Fruit fly (Drosophila melanogaster) ovary, adult (tissue): Measurements from ENCODE around the gene CG33287.

Source experiments
- CG17801 ChIP-seq: fragments of 200-800 bp; optimal IDR thresholded peaks from 2 replicates; lab custom pipeline; 2019; ENCODE audit warnings: missing biosample characterization, mild to moderate bottlenecking, missing genetic modification characterization, moderate library complexity; ENCODE audit not compliant: partially characterized antibody

CG33287 gene

DNA sequence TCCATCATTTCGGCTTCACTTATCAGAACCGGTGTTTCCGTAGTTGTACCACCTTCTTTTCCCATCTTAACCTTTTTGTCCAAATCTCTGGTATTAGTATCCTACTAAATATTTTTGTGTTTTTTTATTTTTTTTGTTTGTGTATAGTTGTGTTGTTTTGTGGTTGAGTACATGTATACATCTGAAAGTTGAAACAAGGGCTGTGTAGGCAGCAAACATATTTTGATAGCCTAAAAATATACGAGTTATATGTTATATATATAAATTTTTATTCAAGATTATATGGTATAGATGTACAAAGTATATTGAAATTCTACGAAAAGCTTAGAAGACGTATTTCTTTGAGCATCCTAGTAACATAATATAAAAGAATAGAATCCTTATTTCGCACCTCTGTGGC, at the start of gene CG33287:
Gene CG33287, minus strand, starts transcription at position 101 of the 400 bp plus-strand sequence.
- TF ChIP-seq CG17801 (GFP tag; lab: Kevin White, UChicago), result no peak

DNA sequence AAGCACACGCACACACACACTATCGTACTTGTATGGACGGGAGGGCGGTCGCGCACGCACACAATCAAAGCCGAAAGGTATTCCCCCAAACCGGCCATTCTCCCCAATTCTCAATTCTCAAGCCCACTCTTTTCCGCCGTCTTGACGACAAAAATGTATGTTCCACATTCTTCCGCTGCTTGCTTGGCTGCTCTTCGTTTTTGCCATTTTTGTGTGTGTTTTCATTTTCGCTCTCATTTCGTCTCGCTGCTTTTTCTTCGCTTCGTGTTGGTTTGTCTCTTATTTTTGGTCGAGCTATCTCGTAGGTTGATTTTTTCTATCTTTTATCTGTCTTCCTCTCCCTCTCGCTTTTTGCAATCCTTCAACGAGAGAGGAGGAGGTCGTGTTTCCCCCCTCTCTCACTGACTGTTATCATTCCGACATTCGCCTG, 44.1 kb upstream of the CG33287 start:
- TF ChIP-seq CG17801 (GFP tag; lab: Kevin White, UChicago), result no peak

DNA sequence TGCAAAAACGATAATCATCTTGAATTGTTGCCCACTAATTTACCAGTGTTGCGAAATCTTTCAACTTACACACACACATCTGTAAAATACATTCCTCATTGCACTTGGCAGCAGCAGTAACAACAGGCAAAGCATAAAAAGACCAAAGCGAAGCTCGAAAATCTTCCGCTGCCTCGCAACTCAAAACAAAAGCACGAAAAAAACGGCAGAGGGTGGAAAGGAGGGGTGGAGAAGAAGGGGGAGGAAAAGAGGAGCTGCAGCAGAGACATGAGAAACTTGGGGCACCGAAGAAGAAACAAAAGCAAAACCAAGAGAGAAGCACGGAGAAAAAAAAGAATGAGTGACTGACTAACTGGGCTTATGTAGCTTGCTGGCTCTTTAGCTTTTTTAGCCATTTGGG, 43.0 kb upstream of the CG33287 start:
- TF ChIP-seq CG17801 (GFP tag; lab: Kevin White, UChicago), result no peak

DNA sequence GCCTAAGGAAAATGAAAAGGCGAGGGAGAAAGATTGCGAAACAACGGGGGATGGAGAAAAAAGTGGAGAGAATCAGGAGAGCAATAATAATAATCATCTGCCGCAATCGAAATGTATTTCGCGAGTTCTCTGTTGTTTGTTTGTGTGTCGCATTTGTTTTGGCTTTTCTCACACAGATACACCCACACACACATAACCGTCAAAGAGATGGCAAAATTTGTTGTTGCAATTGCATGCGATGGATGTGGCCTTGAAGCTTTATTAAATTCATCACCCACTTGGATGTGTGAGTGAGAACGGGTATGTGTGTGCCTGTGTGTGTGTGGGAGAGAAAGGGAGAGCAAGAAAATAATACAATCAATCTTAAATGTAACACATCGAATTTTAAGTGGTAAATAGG, 41.2 kb upstream of the CG33287 start:
- TF ChIP-seq CG17801 (GFP tag; lab: Kevin White, UChicago), result no peak

DNA sequence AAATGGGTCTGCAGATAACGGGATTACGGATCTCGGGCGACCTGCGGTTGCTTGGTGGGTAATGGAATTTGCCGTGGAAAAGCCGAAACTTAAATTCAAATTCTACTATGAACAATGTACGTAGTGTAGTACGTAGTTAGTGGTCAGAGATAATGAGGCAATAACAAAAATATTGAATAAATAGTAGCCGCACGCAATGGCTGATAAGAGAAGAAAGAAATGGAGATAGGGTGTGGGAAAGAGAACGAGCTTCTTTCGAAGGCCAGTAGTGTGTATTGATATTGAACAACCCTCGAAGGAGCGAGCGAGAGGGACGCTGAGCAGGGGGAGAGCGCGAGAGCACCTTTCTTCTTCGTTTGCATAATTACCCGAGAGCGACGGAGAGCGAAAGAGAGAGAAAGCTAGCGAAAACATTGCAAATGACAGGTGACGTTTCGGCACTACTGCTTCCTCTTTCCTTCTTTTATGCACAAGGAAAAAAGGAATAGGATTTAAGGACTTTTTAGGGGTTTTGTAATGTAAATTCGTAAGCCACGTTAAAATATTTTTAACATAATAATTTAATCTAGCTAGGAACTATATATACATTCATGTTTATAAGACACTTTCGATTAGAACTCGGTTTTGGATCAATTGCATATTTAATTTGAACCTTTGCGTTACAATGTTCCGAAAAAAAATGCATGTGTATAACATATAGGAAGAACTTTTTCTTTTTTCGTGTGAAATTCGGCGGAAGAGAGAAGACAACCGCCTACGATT, 40.6 kb upstream of the CG33287 start:
- no peak for TF ChIP-seq CG17801 (GFP tag; lab: Kevin White, UChicago)

DNA sequence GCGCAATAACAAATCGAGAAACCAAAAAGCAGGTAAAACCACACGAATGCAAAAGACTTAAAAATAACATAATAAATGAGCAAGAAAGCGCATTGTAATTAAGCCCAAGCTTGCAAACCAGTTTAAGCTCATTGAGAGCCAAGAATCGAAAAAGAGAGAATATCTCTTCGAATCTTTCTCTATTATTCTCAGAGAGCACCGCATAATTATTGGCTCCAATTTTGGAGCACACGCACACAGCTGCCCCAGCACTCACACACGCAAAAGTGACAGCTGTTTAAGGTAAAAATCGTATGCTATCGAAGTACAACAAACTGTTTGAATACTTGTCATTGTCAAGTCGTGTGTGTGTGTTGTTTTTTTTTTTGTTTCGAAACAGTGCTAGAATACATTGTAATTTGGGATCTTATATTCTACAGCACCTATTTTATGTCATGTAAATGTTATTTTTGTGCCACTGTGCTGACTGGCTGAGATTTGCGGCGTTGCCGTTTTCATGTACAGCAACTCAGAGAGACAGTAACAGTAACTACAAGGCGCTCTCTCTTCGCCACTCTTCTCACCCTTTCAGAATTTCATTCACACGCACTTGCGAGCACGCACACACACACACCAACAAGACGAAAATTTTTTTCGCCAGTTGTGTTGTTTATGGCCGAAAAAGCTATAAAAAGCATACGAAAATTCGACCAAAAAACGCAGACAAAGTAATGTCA, 39.1 kb upstream of the CG33287 start:
- no peak for TF ChIP-seq CG17801 (GFP tag; lab: Kevin White, UChicago)

DNA sequence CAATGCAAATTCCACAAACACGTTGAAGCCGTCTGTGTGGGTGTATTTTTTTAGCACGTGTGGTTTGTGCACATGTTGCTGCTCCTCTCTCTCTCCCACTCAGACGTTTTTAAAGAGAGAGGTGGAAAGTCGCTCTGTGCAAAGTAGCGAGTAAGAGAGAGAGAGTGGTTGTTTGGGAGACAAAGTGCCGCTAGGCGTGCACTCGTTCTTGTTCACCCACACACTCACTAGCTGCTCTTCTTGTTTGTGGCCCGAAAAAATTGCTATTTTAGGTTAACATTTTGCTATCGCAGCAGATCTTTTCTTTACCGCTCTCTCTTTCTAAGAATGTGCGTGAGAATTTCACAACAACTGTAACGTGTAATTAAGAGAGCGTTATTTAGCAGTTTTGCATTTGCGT, 38.4 kb upstream of the CG33287 start:
- TF ChIP-seq CG17801 (GFP tag; lab: Kevin White, UChicago), result no peak

DNA sequence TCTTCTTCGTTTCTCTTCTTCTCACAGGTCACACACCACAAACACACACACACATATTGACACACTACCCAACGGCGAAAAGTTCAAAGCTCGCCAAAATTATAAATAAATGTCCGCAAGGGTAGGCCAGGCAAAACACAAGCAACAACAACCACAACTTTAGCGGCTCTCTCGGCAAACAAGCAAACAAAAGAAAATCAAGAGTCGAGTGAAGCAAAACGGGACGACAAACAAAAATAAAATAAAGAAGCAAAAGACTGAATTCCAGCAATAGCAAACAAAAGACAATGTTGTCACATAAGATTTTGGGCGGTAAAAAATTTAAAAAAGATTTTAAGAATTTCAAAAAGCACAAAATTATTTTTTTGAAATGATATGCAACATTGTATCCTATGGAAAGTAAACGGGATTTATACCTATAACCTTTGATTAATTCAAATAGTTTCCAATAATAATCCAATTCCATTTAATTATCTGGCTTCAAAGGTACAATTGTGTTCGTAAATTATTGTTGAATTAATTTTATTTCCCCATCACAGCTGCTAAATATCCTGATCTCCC, 37.9 kb upstream of the CG33287 start:
- no peak for TF ChIP-seq CG17801 (GFP tag; lab: Kevin White, UChicago)

DNA sequence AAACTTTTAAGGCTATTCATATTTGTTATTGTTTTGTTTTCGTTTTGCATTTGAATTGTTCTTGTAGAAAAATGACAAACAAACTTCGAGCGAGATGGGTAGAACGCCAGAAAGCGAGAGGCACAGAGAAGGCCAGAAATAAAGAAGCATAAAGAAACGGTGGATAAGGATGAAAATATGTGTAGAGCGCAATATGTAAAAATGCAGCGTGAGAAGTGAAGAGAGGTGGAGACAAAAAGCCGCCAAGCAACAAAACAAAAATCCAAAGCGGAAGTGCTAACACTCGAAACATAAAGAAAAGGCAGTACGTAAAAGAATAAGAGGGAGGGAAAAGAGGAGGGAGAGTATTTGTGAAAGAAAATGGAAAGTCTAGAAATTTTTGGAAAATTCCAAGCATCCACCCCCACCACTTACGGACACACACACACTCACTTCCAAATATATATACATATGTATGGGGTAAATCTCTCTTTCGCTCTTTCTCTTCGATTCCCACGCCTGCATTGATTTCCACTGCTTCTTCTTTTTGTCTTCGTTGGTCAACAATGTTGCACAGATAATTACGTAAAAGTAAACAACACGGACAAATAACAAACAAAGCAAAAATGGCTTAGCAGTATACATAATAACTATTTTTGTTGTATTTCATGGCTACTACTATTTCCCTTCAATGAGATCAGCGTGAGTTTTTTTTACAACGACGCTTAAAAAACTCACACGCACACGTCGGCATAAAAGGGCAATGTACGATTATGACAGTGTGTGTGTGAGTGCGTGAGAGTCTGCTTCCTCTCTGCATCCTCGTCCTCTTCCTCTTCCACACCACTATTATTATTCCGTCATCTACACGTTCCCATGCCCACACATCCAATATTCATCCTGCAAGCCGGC, 37.1 kb upstream of the CG33287 start:
- no peak for TF ChIP-seq CG17801 (GFP tag; lab: Kevin White, UChicago)

DNA sequence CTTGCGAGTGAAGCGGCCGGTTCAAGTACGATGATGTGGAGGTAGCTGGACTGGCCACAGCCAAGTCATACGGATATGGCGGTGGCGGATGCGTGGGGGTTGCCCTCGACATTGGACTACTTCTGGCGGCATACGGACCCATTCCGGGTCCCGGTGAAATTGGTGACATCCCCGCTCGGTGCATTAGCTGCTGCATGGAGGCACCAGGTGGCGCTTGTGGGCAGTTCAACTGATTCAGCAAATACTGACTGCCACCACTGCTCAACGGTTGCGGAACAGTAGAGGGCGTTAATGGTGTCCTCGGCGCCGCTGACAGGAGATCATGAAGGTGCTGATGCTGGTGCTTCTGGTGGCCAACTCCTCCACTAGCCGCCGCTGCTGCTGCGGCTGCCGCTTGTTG, 29.2 kb upstream of the CG33287 start:
- no peak for TF ChIP-seq CG17801 (GFP tag; lab: Kevin White, UChicago)

DNA sequence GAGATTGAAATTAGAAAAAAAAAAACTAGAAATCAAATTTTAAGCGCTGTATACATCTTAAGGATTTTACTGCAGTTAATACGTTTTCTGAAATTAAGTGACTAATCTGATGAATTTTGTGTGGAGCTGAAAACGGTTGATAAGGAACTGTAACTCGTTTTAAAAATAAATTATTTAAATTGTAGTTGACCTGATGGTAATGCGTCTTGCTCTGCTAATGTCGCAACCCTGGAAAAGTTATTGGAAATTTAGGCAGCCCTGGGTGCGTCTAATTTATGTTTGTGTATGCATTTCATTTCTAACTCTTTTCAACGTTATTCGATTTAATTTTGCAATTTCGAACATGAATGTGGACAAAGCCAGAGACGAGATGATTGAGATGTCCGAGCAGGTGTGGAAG, 20.9 kb upstream of the CG33287 start, which contains the start of gene CG12984:
Gene CG12984, plus strand, starts transcription at position 301 of the 400 bp plus-strand sequence.
- TF ChIP-seq CG17801 (GFP tag; lab: Kevin White, UChicago), result no peak

DNA sequence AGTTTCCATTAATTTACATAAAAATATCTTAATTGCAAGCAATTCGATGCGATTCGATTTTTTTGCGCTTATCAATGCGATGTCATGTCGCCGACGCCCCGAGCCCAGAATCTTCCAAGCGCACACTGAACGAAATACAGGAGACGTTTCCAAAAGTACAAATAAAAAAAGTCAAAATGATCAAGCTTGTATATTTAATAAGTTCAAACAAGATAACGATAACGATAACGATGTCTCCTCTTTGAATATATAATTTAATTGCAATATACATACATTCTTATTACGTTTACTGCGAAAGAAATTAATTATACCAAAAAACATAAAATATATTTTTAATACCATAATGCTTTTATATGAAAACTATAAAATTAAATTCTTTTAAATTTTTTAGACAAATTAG, 19.8 kb upstream of the CG33287 start:
- no peak for TF ChIP-seq CG17801 (GFP tag; lab: Kevin White, UChicago)

DNA sequence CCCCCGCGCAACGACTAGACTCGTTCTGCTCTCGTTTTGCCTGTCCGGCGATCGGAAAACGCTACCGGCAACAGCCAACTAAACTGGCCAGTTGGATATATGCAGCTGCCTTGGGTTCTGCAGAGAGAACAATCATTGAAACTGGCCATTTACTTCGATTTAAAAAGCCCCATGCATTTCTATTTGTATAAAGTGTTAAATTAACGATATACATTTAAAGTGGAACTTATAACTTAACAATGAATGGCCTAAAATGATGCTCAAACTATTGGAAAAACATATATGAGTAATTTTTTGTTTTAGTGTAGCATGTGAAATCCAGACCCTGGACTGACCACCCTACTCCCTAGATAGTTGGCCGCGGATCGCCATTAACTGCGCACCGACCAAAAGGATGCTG, 18.4 kb upstream of the CG33287 start:
- no peak for TF ChIP-seq CG17801 (GFP tag; lab: Kevin White, UChicago)

DNA sequence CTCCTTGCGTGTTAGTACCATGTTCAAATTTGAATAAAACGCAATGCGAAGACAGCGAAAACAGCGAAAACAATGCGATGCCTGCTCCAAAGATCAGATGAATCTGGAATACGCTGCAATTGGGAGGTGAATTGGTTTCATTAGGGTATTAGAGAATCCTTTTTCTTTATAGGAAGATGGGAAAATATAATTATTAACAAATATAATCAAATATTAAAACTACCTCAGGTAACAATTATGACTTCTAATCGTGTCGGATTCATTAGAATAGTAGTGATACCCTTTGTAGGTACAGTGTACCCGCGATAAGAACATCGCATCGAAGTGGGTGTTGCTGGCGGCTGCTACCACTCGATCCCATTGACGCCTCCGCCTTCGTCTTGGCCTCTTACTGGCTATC, 17.4 kb upstream of the CG33287 start:
- TF ChIP-seq CG17801 (GFP tag; lab: Kevin White, UChicago), result no peak

DNA sequence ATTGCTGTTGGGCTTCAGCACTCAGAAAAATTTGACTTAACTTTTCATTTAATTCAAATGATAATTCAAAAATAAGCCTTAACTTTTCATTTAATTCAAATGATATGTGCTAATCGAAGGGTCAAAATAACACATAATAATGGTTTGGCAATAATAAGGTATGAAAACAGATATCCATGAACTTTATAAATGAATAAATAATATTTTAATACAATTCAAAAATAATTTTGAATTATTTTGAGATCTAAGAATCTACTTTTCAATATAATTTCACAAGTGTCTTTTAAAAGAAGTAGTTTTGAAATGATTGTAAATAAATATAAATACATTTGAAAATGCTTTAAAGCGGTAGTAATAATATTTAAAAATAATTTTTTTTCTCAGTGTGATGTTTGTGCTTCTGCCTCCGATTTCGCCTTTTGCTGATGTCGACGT, 16.5 kb upstream of the CG33287 start:
- no peak for TF ChIP-seq CG17801 (GFP tag; lab: Kevin White, UChicago)
